Fruit fly (Drosophila melanogaster): ENCODE measurements around the gene CG7564.

Gene CG7564

DNA sequence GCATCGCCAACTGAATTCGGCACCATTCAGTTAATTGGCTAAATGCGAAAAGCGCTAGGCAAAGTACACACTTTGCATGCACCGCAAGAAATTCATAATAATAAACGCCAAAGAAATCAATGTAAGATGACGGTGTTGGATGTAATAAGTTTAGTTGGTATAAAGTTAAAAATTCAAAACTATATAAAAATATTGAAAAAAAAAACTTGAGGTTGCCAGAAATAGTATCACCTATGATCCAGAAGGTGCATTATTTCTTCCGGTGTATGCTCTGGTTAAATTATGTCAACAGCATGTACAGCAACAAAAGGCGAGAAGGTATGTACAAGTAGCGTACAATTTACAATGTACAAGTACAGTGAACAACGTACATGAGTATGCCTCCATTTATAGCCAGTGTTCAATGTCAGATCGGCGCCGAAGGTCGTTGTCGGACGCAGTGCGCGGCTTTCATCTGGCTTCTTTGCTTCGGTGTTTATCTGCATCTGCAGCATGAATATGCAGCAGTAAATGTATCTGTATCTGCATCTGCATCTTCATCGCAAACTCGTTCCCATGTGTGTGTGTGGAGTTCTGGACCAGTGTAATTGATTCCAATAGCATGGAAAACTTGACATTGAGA lies 17.1 kb upstream of the CG7564 start:
- TF ChIP-seq CG12605 (GFP tag; IDR thresholded peaks at IDR 0.05) (0 out of 2 replicates have a peak, but pooled peaks have one; percentile 51), CG15710 (tag; optimal IDR thresholded peaks at IDR 0.05) (peak; percentile 85), Pif1B (GFP tag; optimal IDR thresholded peaks at IDR 0.05) (peak; percentile 81), CG34367 (tag; optimal IDR thresholded peaks at IDR 0.05) (peak; percentile 81), fd96Ca (GFP tag; IDR thresholded peaks at IDR 0.05) (no peak; the same call in 1 of the 3 replicates), Ets98B (GFP tag; IDR thresholded peaks at IDR 0.05) (peak; percentile 56), CG9948 (tag; optimal IDR thresholded peaks at IDR 0.05) (peak; percentile 88), CG4496 (GFP tag; IDR thresholded peaks at IDR 0.05) (peak; percentile 87), Pif1A (GFP tag; optimal IDR thresholded peaks at IDR 0.05) (peak; percentile 86), Snoo (tag; optimal IDR thresholded peaks at IDR 0.05) (peak; percentile 45), CG8159 (tag; optimal IDR thresholded peaks at IDR 0.05) (peak; percentile 90), CG13204 (GFP tag; optimal IDR thresholded peaks at IDR 0.05) (peak; percentile 40), CG14655 (GFP tag; optimal IDR thresholded peaks at IDR 0.05) (peak; percentile 83), rn (GFP tag; IDR thresholded peaks at IDR 0.05) (peak; percentile 58), CG8301 (tag; optimal IDR thresholded peaks at IDR 0.05) (peak; percentile 65), gl (tag; optimal IDR thresholded peaks at IDR 0.05) (peak; percentile 48), CG10348 (GFP tag; IDR thresholded peaks at IDR 0.05) (no peak), D1 (tag; optimal IDR thresholded peaks at IDR 0.05) (peak; percentile 73), EcR (GFP tag; optimal IDR thresholded peaks at IDR 0.05) (peak; percentile 84), CG17806 (tag; optimal IDR thresholded peaks at IDR 0.05) (peak; percentile 89), CG32121 (GFP tag; IDR thresholded peaks at IDR 0.05) (peak; percentile 73)

DNA sequence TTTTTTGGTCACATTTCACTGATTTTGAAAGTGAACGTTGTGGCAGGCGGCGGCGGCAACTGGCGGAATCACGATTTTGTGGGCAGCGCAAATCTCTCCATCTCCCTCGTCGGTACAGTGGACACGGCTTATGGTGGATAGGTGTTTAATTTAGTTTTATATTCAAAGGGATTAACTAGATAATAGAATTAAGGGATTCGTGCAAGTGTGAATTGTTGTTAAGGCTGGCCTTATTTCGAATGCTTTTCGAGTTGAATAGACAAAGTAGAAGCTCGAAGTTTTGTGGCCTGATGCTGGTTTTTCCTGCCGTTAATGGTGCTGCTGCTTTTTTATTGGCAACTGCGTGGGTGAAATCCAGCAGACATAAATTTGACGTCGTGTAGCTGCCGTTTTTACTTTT lies 16.1 kb upstream of the CG7564 start:
- TF ChIP-seq CG8159 (tag; optimal IDR thresholded peaks at IDR 0.05) (no peak), rn (GFP tag; IDR thresholded peaks at IDR 0.05) (0 out of 2 replicates have a peak, but pooled peaks have one; percentile 5), Ets98B (GFP tag; IDR thresholded peaks at IDR 0.05) (peak; percentile 45), fd96Ca (GFP tag; IDR thresholded peaks at IDR 0.05) (peak; percentile 74), CG17806 (tag; optimal IDR thresholded peaks at IDR 0.05) (no peak), D1 (tag; optimal IDR thresholded peaks at IDR 0.05) (no peak), CG14655 (GFP tag; optimal IDR thresholded peaks at IDR 0.05) (peak; percentile 12), CG15710 (tag; optimal IDR thresholded peaks at IDR 0.05) (no peak), CG13204 (GFP tag; optimal IDR thresholded peaks at IDR 0.05) (no peak), Snoo (tag; optimal IDR thresholded peaks at IDR 0.05) (no peak), Pif1A (GFP tag; optimal IDR thresholded peaks at IDR 0.05) (peak; percentile 24), CG12605 (GFP tag; IDR thresholded peaks at IDR 0.05) (no peak), CG34367 (tag; optimal IDR thresholded peaks at IDR 0.05) (no peak), CG10348 (GFP tag; IDR thresholded peaks at IDR 0.05) (no peak), Pif1B (GFP tag; optimal IDR thresholded peaks at IDR 0.05) (no peak), CG32121 (GFP tag; IDR thresholded peaks at IDR 0.05) (peak; percentile 64; the same call in 1 of the 2 replicates), EcR (GFP tag; optimal IDR thresholded peaks at IDR 0.05) (no peak), CG4496 (GFP tag; IDR thresholded peaks at IDR 0.05) (peak; percentile 50; the same call in 2 of the 3 replicates), CG8301 (tag; optimal IDR thresholded peaks at IDR 0.05) (no peak), CG9948 (tag; optimal IDR thresholded peaks at IDR 0.05) (no peak), gl (tag; optimal IDR thresholded peaks at IDR 0.05) (no peak)

DNA sequence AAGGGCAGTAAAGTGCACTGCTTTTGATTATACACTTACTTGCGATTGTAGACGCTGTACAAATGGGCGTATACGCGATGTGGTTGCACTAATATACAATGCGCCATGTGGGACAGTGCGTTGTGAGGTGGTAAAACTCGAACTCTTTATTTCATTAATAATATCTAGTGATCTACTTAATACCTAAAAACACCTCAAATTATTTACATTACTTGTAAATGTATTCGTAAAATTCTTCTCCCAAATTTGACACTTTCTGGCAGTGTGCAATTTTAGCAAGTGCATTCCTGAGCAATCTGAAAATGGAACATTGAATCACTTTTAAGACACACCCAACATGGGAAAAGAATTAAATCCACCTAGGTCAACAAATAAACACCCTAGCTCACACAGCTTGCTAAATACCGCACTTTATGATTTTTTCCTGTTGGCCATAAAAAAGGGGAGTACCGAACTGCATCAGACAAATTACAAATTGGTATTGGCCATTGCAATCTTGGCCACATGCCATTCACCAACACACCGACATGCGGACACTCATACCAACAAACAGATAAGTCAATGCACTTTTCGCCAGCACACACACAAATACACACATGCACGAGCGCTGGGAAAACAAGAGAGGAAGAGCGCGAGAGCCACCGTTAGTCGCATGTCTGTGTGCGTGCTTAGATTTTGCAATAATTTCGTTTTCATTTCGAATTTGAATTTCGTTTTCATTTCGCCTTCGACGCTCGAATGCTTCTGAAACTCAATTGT lies 15.0 kb upstream of the CG7564 start:
- TF ChIP-seq CG9948 (tag; optimal IDR thresholded peaks at IDR 0.05) (no peak), Snoo (tag; optimal IDR thresholded peaks at IDR 0.05) (no peak), Pif1A (GFP tag; optimal IDR thresholded peaks at IDR 0.05) (no peak), CG34367 (tag; optimal IDR thresholded peaks at IDR 0.05) (no peak), CG12605 (GFP tag; IDR thresholded peaks at IDR 0.05) (peak; percentile 23; the same call in 1 of the 2 replicates), fd96Ca (GFP tag; IDR thresholded peaks at IDR 0.05) (no peak), CG17806 (tag; optimal IDR thresholded peaks at IDR 0.05) (no peak), rn (GFP tag; IDR thresholded peaks at IDR 0.05) (no peak), D1 (tag; optimal IDR thresholded peaks at IDR 0.05) (no peak), CG4496 (GFP tag; IDR thresholded peaks at IDR 0.05) (no peak; the same call in 2 of the 3 replicates), CG13204 (GFP tag; optimal IDR thresholded peaks at IDR 0.05) (no peak), CG10348 (GFP tag; IDR thresholded peaks at IDR 0.05) (no peak), CG14655 (GFP tag; optimal IDR thresholded peaks at IDR 0.05) (peak; percentile 40), CG8301 (tag; optimal IDR thresholded peaks at IDR 0.05) (no peak), CG15710 (tag; optimal IDR thresholded peaks at IDR 0.05) (no peak), Pif1B (GFP tag; optimal IDR thresholded peaks at IDR 0.05) (no peak), gl (tag; optimal IDR thresholded peaks at IDR 0.05) (no peak), EcR (GFP tag; optimal IDR thresholded peaks at IDR 0.05) (peak; percentile 90), CG8159 (tag; optimal IDR thresholded peaks at IDR 0.05) (no peak), CG32121 (GFP tag; IDR thresholded peaks at IDR 0.05) (peak; percentile 47; the same call in 1 of the 2 replicates), Ets98B (GFP tag; IDR thresholded peaks at IDR 0.05) (peak; percentile 49; the same call in 1 of the 2 replicates)

DNA sequence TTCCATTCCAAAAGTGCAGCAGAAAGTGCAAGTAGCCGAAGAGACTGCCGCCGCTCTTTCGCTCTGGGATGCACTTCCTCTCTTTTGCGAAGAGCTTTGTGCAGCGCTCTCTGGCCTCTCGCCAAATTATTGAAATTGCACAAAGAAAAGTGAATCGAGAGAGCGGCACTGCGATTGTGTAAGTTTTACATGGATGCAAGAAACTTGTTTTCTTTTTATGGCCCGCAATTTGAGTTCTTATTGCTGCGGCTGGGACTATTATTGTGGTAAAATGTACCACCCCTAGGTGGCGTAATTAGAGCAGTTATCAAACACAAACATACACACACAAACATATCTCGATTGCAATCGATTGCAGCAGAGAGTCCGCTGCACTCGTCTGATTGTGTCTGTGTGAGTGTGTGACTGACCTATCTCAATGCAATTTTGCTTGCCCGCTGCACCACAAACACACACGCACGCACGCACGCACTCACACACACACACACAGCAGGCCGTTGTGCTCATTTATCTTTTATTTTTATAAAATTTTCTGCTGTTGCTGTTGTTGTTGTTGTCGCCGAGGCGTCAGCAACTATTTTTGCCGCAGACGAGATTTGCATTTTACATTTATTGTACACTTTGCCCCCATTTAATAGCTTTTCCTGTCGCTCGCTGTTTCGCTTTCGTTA lies 13.6 kb upstream of the CG7564 start:
- TF ChIP-seq fd96Ca (GFP tag; IDR thresholded peaks at IDR 0.05): peak; percentile 61; the same call in 1 of the 3 replicates
- TF ChIP-seq CG8159 (tag; optimal IDR thresholded peaks at IDR 0.05): no peak
- no peak for TF ChIP-seq Snoo (tag; optimal IDR thresholded peaks at IDR 0.05)
- peak; percentile 98 for TF ChIP-seq EcR (GFP tag; optimal IDR thresholded peaks at IDR 0.05)
- TF ChIP-seq D1 (tag; optimal IDR thresholded peaks at IDR 0.05): no peak
- TF ChIP-seq CG10348 (GFP tag; IDR thresholded peaks at IDR 0.05): no peak
- TF ChIP-seq CG13204 (GFP tag; optimal IDR thresholded peaks at IDR 0.05): peak; percentile 82
- TF ChIP-seq Pif1B (GFP tag; optimal IDR thresholded peaks at IDR 0.05): peak; percentile 19
- TF ChIP-seq Ets98B (GFP tag; IDR thresholded peaks at IDR 0.05): peak; percentile 54; the same call in 1 of the 2 replicates
- TF ChIP-seq CG12605 (GFP tag; IDR thresholded peaks at IDR 0.05): no peak; the same call in none of the 2 replicates
- no peak for TF ChIP-seq CG34367 (tag; optimal IDR thresholded peaks at IDR 0.05)
- peak; percentile 42; the same call in 1 of the 2 replicates for TF ChIP-seq CG32121 (GFP tag; IDR thresholded peaks at IDR 0.05)
- peak; percentile 22 for TF ChIP-seq CG8301 (tag; optimal IDR thresholded peaks at IDR 0.05)
- TF ChIP-seq CG14655 (GFP tag; optimal IDR thresholded peaks at IDR 0.05): peak; percentile 38
- peak; percentile 20 for TF ChIP-seq Pif1A (GFP tag; optimal IDR thresholded peaks at IDR 0.05)
- peak; percentile 24 for TF ChIP-seq CG15710 (tag; optimal IDR thresholded peaks at IDR 0.05)
- TF ChIP-seq CG4496 (GFP tag; IDR thresholded peaks at IDR 0.05): peak; percentile 44; the same call in 2 of the 3 replicates
- no peak for TF ChIP-seq CG9948 (tag; optimal IDR thresholded peaks at IDR 0.05)
- no peak for TF ChIP-seq rn (GFP tag; IDR thresholded peaks at IDR 0.05)
- peak; percentile 5 for TF ChIP-seq gl (tag; optimal IDR thresholded peaks at IDR 0.05)
- TF ChIP-seq CG17806 (tag; optimal IDR thresholded peaks at IDR 0.05): peak; percentile 12
